Worm (Caenorhabditis elegans): ENCODE results near the gene ZK892.6.

ce11 chrII:9966954-9967353 is 13.0 kb downstream of the ZK892.6 start, which contains the start of gene dtmk-1:
- TF ChIP-seq W03F9.2 (tag; optimal IDR thresholded peaks at IDR 0.05) (no peak), him-1 (tag; optimal IDR thresholded peaks at IDR 0.05) (no peak), dao-5 (tag; optimal IDR thresholded peaks at IDR 0.05) (no peak)

Measured in whole organism, L4/young adult.